Worm (Caenorhabditis elegans): Measurements from ENCODE around the gene C43G2.3.

C43G2.3 gene

DNA sequence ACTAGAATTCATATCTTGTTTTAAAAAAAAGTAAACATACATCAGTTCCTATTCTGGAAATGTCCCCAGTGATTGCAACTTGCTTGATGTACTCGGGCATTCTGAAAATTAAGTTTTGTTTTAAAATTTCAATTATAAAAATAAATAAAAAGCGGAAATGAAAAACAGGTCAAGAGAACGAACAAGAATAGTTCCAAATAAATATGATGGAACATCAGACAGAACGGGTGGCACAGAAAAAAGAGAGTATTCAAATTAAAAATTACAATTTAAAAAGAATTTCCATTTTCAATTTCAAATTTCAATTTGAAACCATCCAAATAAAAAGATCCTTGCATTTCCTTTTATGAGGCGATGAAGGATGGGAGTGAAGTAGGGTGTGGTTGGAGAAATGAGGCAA, 43.2 kb downstream of the C43G2.3 start, which contains the start of gene C01B10.3:
C01B10.3 (minus strand) TSS at position 101 of the 400 bp plus-strand sequence.
- TF ChIP-seq ceh-16 (tag; optimal IDR thresholded peaks at IDR 0.05) (no peak), elt-1 (tag; optimal IDR thresholded peaks at IDR 0.05) (no peak), ceh-82 (tag; optimal IDR thresholded peaks at IDR 0.05) (no peak), crh-2 (tag; optimal IDR thresholded peaks at IDR 0.05) (no peak), Y55F3AM.14 (GFP tag; optimal IDR thresholded peaks at IDR 0.05) (no peak), lin-11 (tag; optimal IDR thresholded peaks at IDR 0.05) (no peak), ztf-4 (tag; optimal IDR thresholded peaks at IDR 0.05) (no peak), nhr-129 (tag; optimal IDR thresholded peaks at IDR 0.05) (no peak), dmd-4 (tag; optimal IDR thresholded peaks at IDR 0.05) (no peak), unc-55 (GFP tag; optimal IDR thresholded peaks at IDR 0.05) (no peak), blmp-1 (tag; optimal IDR thresholded peaks at IDR 0.05; ENCODE audit: insufficient read depth) (no peak), aly-2 (tag; optimal IDR thresholded peaks at IDR 0.05) (no peak), sma-3 (GFP tag; optimal IDR thresholded peaks at IDR 0.05) (no peak), unc-39 (tag; optimal IDR thresholded peaks at IDR 0.05) (no peak), nhr-25 (tag; optimal IDR thresholded peaks at IDR 0.05) (no peak), skn-1 (tag; optimal IDR thresholded peaks at IDR 0.05) (no peak)

DNA sequence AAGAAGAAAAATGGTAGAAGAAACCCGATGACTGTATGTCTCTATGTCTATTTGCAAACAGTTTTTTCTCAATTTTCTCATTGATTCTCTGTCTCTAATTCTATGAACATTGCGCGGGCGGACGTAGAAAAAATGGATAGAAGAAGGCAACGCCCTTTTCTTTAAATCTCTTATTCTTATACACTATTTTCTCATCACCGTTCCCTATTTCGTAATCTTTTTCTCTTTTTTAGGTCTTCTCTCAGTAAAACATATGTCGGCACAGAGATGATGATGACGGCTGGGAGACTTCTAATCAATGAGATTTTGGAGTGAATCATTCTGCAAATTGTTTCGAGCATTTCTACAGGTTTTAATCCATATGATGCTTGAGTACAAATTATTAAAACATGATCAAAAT, 44.1 kb downstream of the C43G2.3 start:
- TF ChIP-seq elt-1 (tag; optimal IDR thresholded peaks at IDR 0.05) (no peak), nhr-21 (tag; optimal IDR thresholded peaks at IDR 0.05) (peak; percentile 22), nhr-237 (tag; optimal IDR thresholded peaks at IDR 0.05) (no peak), mab-5 (tag; optimal IDR thresholded peaks at IDR 0.05) (no peak), skn-1 (tag; optimal IDR thresholded peaks at IDR 0.05) (no peak), lin-11 (tag; optimal IDR thresholded peaks at IDR 0.05) (no peak), C34F6.9 (tag; optimal IDR thresholded peaks at IDR 0.05) (no peak), R02D3.7 (tag; optimal IDR thresholded peaks at IDR 0.05) (no peak), gmeb-1 (tag; optimal IDR thresholded peaks at IDR 0.05) (peak; percentile 41), ztf-1 (GFP tag; conservative IDR thresholded peaks at IDR 0.05) (no peak), elt-3 (tag; optimal IDR thresholded peaks at IDR 0.05) (no peak), nhr-129 (tag; optimal IDR thresholded peaks at IDR 0.05) (no peak), blmp-1 (tag; optimal IDR thresholded peaks at IDR 0.05; ENCODE audit: insufficient read depth) (peak; percentile 11), nhr-11 (tag; optimal IDR thresholded peaks at IDR 0.05) (no peak), nhr-6 (tag; optimal IDR thresholded peaks at IDR 0.05) (no peak), ceh-16 (tag; optimal IDR thresholded peaks at IDR 0.05) (no peak), ztf-11 (tag; optimal IDR thresholded peaks at IDR 0.05) (no peak), crh-2 (tag; optimal IDR thresholded peaks at IDR 0.05) (no peak), snpc-4 (tag; optimal IDR thresholded peaks at IDR 0.05) (no peak), fos-1 (tag; optimal IDR thresholded peaks at IDR 0.05) (peak; percentile 66), mdl-1 (tag; optimal IDR thresholded peaks at IDR 0.05) (no peak), lin-13 (GFP tag; optimal IDR thresholded peaks at IDR 0.05) (no peak), lsy-2 (tag; optimal IDR thresholded peaks at IDR 0.05) (no peak), zag-1 (tag; optimal IDR thresholded peaks at IDR 0.05) (no peak), egl-27 (tag; optimal IDR thresholded peaks at IDR 0.05) (no peak), unc-62 (GFP tag; optimal IDR thresholded peaks at IDR 0.05) (no peak), unc-39 (tag; optimal IDR thresholded peaks at IDR 0.05) (no peak), nhr-12 (tag; optimal IDR thresholded peaks at IDR 0.05) (no peak), nhr-23 (tag; optimal IDR thresholded peaks at IDR 0.05) (no peak), ama-1 (optimal IDR thresholded peaks at IDR 0.05) (no peak), ZK546.5 (tag; optimal IDR thresholded peaks at IDR 0.05) (no peak), nhr-25 (tag; optimal IDR thresholded peaks at IDR 0.05) (peak; percentile 35), F13H6.1 (tag; optimal IDR thresholded peaks at IDR 0.05) (no peak), peb-1 (tag; optimal IDR thresholded peaks at IDR 0.05) (no peak), alr-1 (tag; optimal IDR thresholded peaks at IDR 0.05) (no peak), nhr-77 (tag; optimal IDR thresholded peaks at IDR 0.05) (no peak), sem-4 (tag; optimal IDR thresholded peaks at IDR 0.05) (no peak), dmd-4 (tag; optimal IDR thresholded peaks at IDR 0.05) (no peak), unc-55 (GFP tag; optimal IDR thresholded peaks at IDR 0.05) (no peak), Y55F3AM.14 (GFP tag; optimal IDR thresholded peaks at IDR 0.05) (no peak), ceh-82 (tag; optimal IDR thresholded peaks at IDR 0.05) (no peak), sma-9 (GFP tag; optimal IDR thresholded peaks at IDR 0.05) (no peak), sma-9 (tag; optimal IDR thresholded peaks at IDR 0.05) (no peak), sma-3 (GFP tag; optimal IDR thresholded peaks at IDR 0.05) (peak; percentile 52)
